Fruit fly (Drosophila melanogaster): ENCODE measurements around the gene m.

m gene

dm6 chrX:11715937-11716730 lies 37.9 kb upstream of the m start (continued):
- peak; percentile 93 for TF ChIP-seq CG3281 (GFP tag; optimal IDR thresholded peaks at IDR 0.05)
- peak; percentile 85 for TF ChIP-seq nom (GFP tag; optimal IDR thresholded peaks at IDR 0.05)
- TF ChIP-seq CG11398 (GFP tag; optimal IDR thresholded peaks at IDR 0.05) = peak; percentile 82
- TF ChIP-seq dysf (GFP tag; IDR thresholded peaks at IDR 0.05) = peak; percentile 92
- TF ChIP-seq Gsc (GFP tag; IDR thresholded peaks at IDR 0.05) = peak; percentile 65
- TF ChIP-seq az2 (GFP tag; optimal IDR thresholded peaks at IDR 0.05) = peak; percentile 84
- peak; percentile 76 for TF ChIP-seq tgo (GFP tag; IDR thresholded peaks at IDR 0.05)
- 0 out of 2 replicates have a peak, but pooled peaks have one; percentile 3 for TF ChIP-seq onecut (GFP tag; IDR thresholded peaks at IDR 0.05)
- peak; percentile 51 for TF ChIP-seq CG15514 (GFP tag; optimal IDR thresholded peaks at IDR 0.05)
- TF ChIP-seq YL-1 (GFP tag; optimal IDR thresholded peaks at IDR 0.05) = peak; percentile 24
- TF ChIP-seq ttk (GFP tag; IDR thresholded peaks at IDR 0.05) = peak; percentile 72
- TF ChIP-seq Sry-β (GFP tag; optimal IDR thresholded peaks at IDR 0.05) = no peak
- TF ChIP-seq CG3726 (GFP tag; IDR thresholded peaks at IDR 0.05) = peak; percentile 45; the same call in 1 of the 3 replicates
- TF ChIP-seq slou (GFP tag; optimal IDR thresholded peaks at IDR 0.05) = peak; percentile 83
- peak; percentile 72; the same call in 2 of the 3 replicates for TF ChIP-seq CG6175 (GFP tag; IDR thresholded peaks at IDR 0.05)
- peak; percentile 76 for TF ChIP-seq CG34224 (GFP tag; IDR thresholded peaks at IDR 0.05; ENCODE audit: partially characterized antibody)
- peak; percentile 93 for TF ChIP-seq phol (tag; optimal IDR thresholded peaks at IDR 0.05)
- peak; percentile 32 for TF ChIP-seq CG31365 (tag; optimal IDR thresholded peaks at IDR 0.05)
- peak; percentile 78 for TF ChIP-seq btn (GFP tag; optimal IDR thresholded peaks at IDR 0.05)
- peak; percentile 84 for TF ChIP-seq CG12071 (GFP tag; optimal IDR thresholded peaks at IDR 0.05)
- TF ChIP-seq Hr78 (GFP tag; optimal IDR thresholded peaks at IDR 0.05) = peak in 1 of 2 experiments; percentile 57
- TF ChIP-seq Drgx (GFP tag; IDR thresholded peaks at IDR 0.05) = peak; percentile 85
- peak; percentile 84 for TF ChIP-seq shn (GFP tag; optimal IDR thresholded peaks at IDR 0.05)
- peak; percentile 70 for TF ChIP-seq CG8281 (tag; optimal IDR thresholded peaks at IDR 0.05)
- peak; percentile 83 for TF ChIP-seq ems (GFP tag; optimal IDR thresholded peaks at IDR 0.05)
- peak; percentile 90 for TF ChIP-seq CG10274 (GFP tag; optimal IDR thresholded peaks at IDR 0.05)
- peak; percentile 79 for TF ChIP-seq D19B (GFP tag; optimal IDR thresholded peaks at IDR 0.05)
- TF ChIP-seq wdn (GFP tag; IDR thresholded peaks at IDR 0.05) = peak; percentile 75
- TF ChIP-seq CG15601 (tag; optimal IDR thresholded peaks at IDR 0.05) = peak; percentile 70
- TF ChIP-seq Camta (GFP tag; optimal IDR thresholded peaks at IDR 0.05) = peak; percentile 84
- TF ChIP-seq Ets65A (GFP tag) = peak; percentile 99
- peak; percentile 88 for TF ChIP-seq Hmr (GFP tag; optimal IDR thresholded peaks at IDR 0.05)
- TF ChIP-seq CG17186 (GFP tag; optimal IDR thresholded peaks at IDR 0.05) = peak; percentile 27
- no peak for TF ChIP-seq HLHmδ (GFP tag; optimal IDR thresholded peaks at IDR 0.05)
- no peak for TF ChIP-seq ftz-f1 (GFP tag; optimal IDR thresholded peaks at IDR 0.05)
- peak; percentile 71 for TF ChIP-seq CG6272 (GFP tag; IDR thresholded peaks at IDR 0.05)
- peak; percentile 90 for TF ChIP-seq so (GFP tag; IDR thresholded peaks at IDR 0.05)
- TF ChIP-seq CG2875 (GFP tag; optimal IDR thresholded peaks at IDR 0.05) = peak; percentile 77
- TF ChIP-seq CG17359 (tag; optimal IDR thresholded peaks at IDR 0.05) = peak; percentile 89
- TF ChIP-seq Kr (GFP tag; optimal IDR thresholded peaks at IDR 0.05) = no peak
- peak; percentile 55; the same call in 1 of the 2 replicates for TF ChIP-seq E2f2 (GFP tag; IDR thresholded peaks at IDR 0.05)
- TF ChIP-seq ERR (GFP tag; optimal IDR thresholded peaks at IDR 0.05) = peak; percentile 84
- peak; percentile 80 for TF ChIP-seq slbo (GFP tag; IDR thresholded peaks at IDR 0.05)
- TF ChIP-seq yki (optimal IDR thresholded peaks at IDR 0.05) = no peak
- peak; percentile 83 for TF ChIP-seq lilli (GFP tag; optimal IDR thresholded peaks at IDR 0.05)
- peak; percentile 83 for TF ChIP-seq stc (GFP tag; IDR thresholded peaks at IDR 0.05)
- TF ChIP-seq CG7839 (tag; optimal IDR thresholded peaks at IDR 0.05) = peak; percentile 93
- TF ChIP-seq gce (GFP tag; IDR thresholded peaks at IDR 0.05) = 0 out of 3 replicates have a peak, but pooled peaks have one; percentile 57
- TF ChIP-seq NFAT (GFP tag; IDR thresholded peaks at IDR 0.05) = peak; percentile 61
